Fruit fly (Drosophila melanogaster) whole organism, embryonic: ENCODE measurements around the gene Oamb.

ENCODE experiments used
- Blimp-1 ChIP-seq: fragments of 200-800 bp; sonication (Bioruptor generic); optimal IDR thresholded peaks from 3 replicates; lab custom pipeline; 2018; ENCODE audit warnings: missing biosample characterization, missing genetic modification characterization, mild to moderate bottlenecking, moderate library complexity, missing genetic modification reagents
- CG11085 ChIP-seq: fragments of 200-800 bp; sonication (Bioruptor generic); IDR thresholded peaks from 2 replicates; pipeline ENCODE4 v1.3.6; 2022; ENCODE audit warnings: missing biosample characterization, missing genetic modification characterization
- CG11247 ChIP-seq: fragments of 200-800 bp; sonication (Bioruptor generic); IDR thresholded peaks from 2 replicates; pipeline ENCODE4 v1.3.6; 2022; ENCODE audit warnings: missing biosample characterization, missing genetic modification characterization
- CG12155 ChIP-seq: fragments of 200-800 bp; sonication (Bioruptor generic); optimal IDR thresholded peaks from 3 replicates; lab custom pipeline; 2016; ENCODE audit warnings: missing biosample characterization, missing genetic modification characterization
- CG12391 ChIP-seq: fragments of 200-800 bp; sonication (Bioruptor generic); optimal IDR thresholded peaks from 3 replicates; lab custom pipeline; 2018; ENCODE audit warnings: missing biosample characterization, mild to moderate bottlenecking, missing genetic modification characterization, moderate library complexity
- CG13123 ChIP-seq: fragments of 200-800 bp; sonication (Bioruptor generic); optimal IDR thresholded peaks from 2 replicates; lab custom pipeline; 2016; ENCODE audit warnings: missing biosample characterization, missing genetic modification characterization
- CG13894 ChIP-seq: fragments of 200-800 bp; sonication (Bioruptor generic); optimal IDR thresholded peaks from 3 replicates; lab custom pipeline; 2018; ENCODE audit warnings: missing biosample characterization, mild to moderate bottlenecking, missing genetic modification characterization, moderate library complexity
- CG15514 ChIP-seq: fragments of 200-800 bp; sonication (Bioruptor generic); optimal IDR thresholded peaks from 3 replicates; lab custom pipeline; 2017; ENCODE audit warnings: missing biosample characterization, missing genetic modification characterization, mild to moderate bottlenecking, moderate library complexity, missing genetic modification reagents
- CG18619 ChIP-seq: fragments of 200-800 bp; sonication (Bioruptor generic); optimal IDR thresholded peaks from 3 replicates; lab custom pipeline; 2017; ENCODE audit warnings: missing biosample characterization, mild to moderate bottlenecking, missing genetic modification characterization
- CG3163 ChIP-seq: fragments of 200-800 bp; sonication (Bioruptor generic); optimal IDR thresholded peaks from 3 replicates; lab custom pipeline; 2016; ENCODE audit warnings: missing biosample characterization, missing genetic modification characterization
- CG3407 ChIP-seq: fragments of 200-800 bp; sonication (Bioruptor generic); optimal IDR thresholded peaks from 2 replicates; lab custom pipeline; 2018; ENCODE audit warnings: missing biosample characterization, mild to moderate bottlenecking, missing genetic modification characterization
- CG34376 ChIP-seq: fragments of 200-800 bp; sonication (Bioruptor generic); optimal IDR thresholded peaks from 2 replicates; lab custom pipeline; 2018; ENCODE audit warnings: missing biosample characterization, mild to moderate bottlenecking, missing genetic modification characterization
- CG3847 ChIP-seq: fragments of 200-800 bp; sonication (Bioruptor generic); IDR thresholded peaks from 2 replicates; pipeline ENCODE4 v1.3.6; 2022; ENCODE audit warnings: missing biosample characterization, missing genetic modification characterization
- CG4617 ChIP-seq: fragments of 200-800 bp; sonication (Bioruptor generic); optimal IDR thresholded peaks from 3 replicates; lab custom pipeline; 2016; ENCODE audit warnings: missing biosample characterization, missing genetic modification characterization, borderline replicate concordance
- CG6254 ChIP-seq: fragments of 200-800 bp; sonication (Bioruptor generic); optimal IDR thresholded peaks from 3 replicates; lab custom pipeline; 2017; ENCODE audit warnings: mild to moderate bottlenecking, missing biosample characterization, missing genetic modification reagents, missing genetic modification characterization
- CG6654 ChIP-seq: fragments of 200-800 bp; sonication (Bioruptor generic); optimal IDR thresholded peaks from 2 replicates; lab custom pipeline; 2017; ENCODE audit warnings: missing biosample characterization, mild to moderate bottlenecking, missing genetic modification characterization
- CG7556 ChIP-seq: fragments of 200-800 bp; sonication (Bioruptor generic); optimal IDR thresholded peaks from 2 replicates; lab custom pipeline; 2017; ENCODE audit warnings: missing biosample characterization, mild to moderate bottlenecking, missing genetic modification characterization
- CG9797 ChIP-seq: fragments of 200-800 bp; sonication (Bioruptor generic); optimal IDR thresholded peaks from 3 replicates; lab custom pipeline; 2018; ENCODE audit warnings: missing biosample characterization, mild to moderate bottlenecking, missing genetic modification characterization
- CoRest ChIP-seq: fragments of 200-800 bp; sonication (Bioruptor generic); optimal IDR thresholded peaks from 3 replicates; lab custom pipeline; 2018; ENCODE audit warnings: missing biosample characterization, mild to moderate bottlenecking, missing genetic modification characterization, moderate library complexity
- D19B ChIP-seq: fragments of 200-800 bp; sonication (Bioruptor generic); optimal IDR thresholded peaks from 2 replicates; lab custom pipeline; 2017; ENCODE audit warnings: missing biosample characterization, mild to moderate bottlenecking, missing genetic modification characterization
- Doc3 ChIP-seq: fragments of 200-800 bp; sonication (Bioruptor generic); IDR thresholded peaks from 3 replicates; pipeline ENCODE4 v1.3.6; 2022; ENCODE audit warnings: missing biosample characterization, missing genetic modification characterization; ENCODE audit not compliant: partially characterized antibody
- Dp ChIP-seq: fragments of 200-800 bp; sonication (Bioruptor generic); optimal IDR thresholded peaks from 2 replicates; lab custom pipeline; 2018; ENCODE audit warnings: missing biosample characterization, mild to moderate bottlenecking, missing genetic modification characterization, moderate library complexity
- E2f2 ChIP-seq: fragments of 200-800 bp; sonication (Bioruptor generic); IDR thresholded peaks from 2 replicates; pipeline ENCODE4 v1.3.6; 2022; ENCODE audit warnings: missing biosample characterization, missing genetic modification characterization
- H15 ChIP-seq: fragments of 200-800 bp; sonication (Bioruptor generic); IDR thresholded peaks from 3 replicates; pipeline ENCODE4 v1.3.6; 2022; ENCODE audit warnings: missing biosample characterization, missing genetic modification characterization
- HmgD ChIP-seq: fragments of 200-800 bp; sonication (Bioruptor generic); optimal IDR thresholded peaks from 3 replicates; lab custom pipeline; 2016; ENCODE audit warnings: missing biosample characterization, missing genetic modification characterization
- Hsf ChIP-seq: fragments of 200-800 bp; sonication (Bioruptor generic); optimal IDR thresholded peaks from 3 replicates; lab custom pipeline; 2016; ENCODE audit warnings: missing biosample characterization, missing genetic modification characterization
- MBD-R2 ChIP-seq: fragments of 200-800 bp; sonication (Bioruptor generic); IDR thresholded peaks from 2 replicates; pipeline ENCODE4 v1.3.6; 2022; ENCODE audit warnings: missing biosample characterization, missing genetic modification characterization
- Med ChIP-seq: fragments of 200-800 bp; sonication (Bioruptor generic); peaks from one replicate; lab custom pipeline; 2016; ENCODE audit warnings: missing biosample characterization, missing genetic modification characterization, mild to moderate bottlenecking, inconsistent platforms, moderate library complexity
- Ravus ChIP-seq: fragments of 200-800 bp; sonication (Bioruptor generic); IDR thresholded peaks from 2 replicates; pipeline ENCODE4 v1.3.6; 2022; ENCODE audit warnings: missing biosample characterization, missing genetic modification characterization
- Sox100B ChIP-seq: fragments of 200-800 bp; sonication (Bioruptor generic); optimal IDR thresholded peaks from 3 replicates; lab custom pipeline; 2018; ENCODE audit warnings: missing biosample characterization, mild to moderate bottlenecking, missing genetic modification characterization
- Sox102F ChIP-seq: fragments of 200-800 bp; sonication (Bioruptor generic); optimal IDR thresholded peaks from 2 replicates; lab custom pipeline; 2018; ENCODE audit warnings: missing biosample characterization, mild to moderate bottlenecking, missing genetic modification characterization, moderate library complexity
- bigmax ChIP-seq: fragments of 200-800 bp; sonication (Bioruptor generic); optimal IDR thresholded peaks from 2 replicates; lab custom pipeline; 2018; ENCODE audit warnings: missing biosample characterization, mild to moderate bottlenecking, missing genetic modification characterization
- chm ChIP-seq: fragments of 200-800 bp; sonication (Bioruptor generic); IDR thresholded peaks from 2 replicates; pipeline ENCODE4 v1.3.6; 2022; ENCODE audit warnings: missing biosample characterization, missing genetic modification characterization
- dm ChIP-seq: fragments of 200-800 bp; sonication (Bioruptor generic); optimal IDR thresholded peaks from 3 replicates; lab custom pipeline; 2016; ENCODE audit warnings: missing biosample characterization, missing genetic modification characterization
- gfzf ChIP-seq: fragments of 200-800 bp; sonication (Bioruptor generic); optimal IDR thresholded peaks from 2 replicates; lab custom pipeline; 2016; ENCODE audit warnings: missing biosample characterization, mild to moderate bottlenecking, missing genetic modification characterization, moderate library complexity
- hb ChIP-seq: fragments of 200-800 bp; sonication (Bioruptor generic); IDR thresholded peaks from 3 replicates; pipeline ENCODE4 v1.3.6; 2022; ENCODE audit warnings: missing biosample characterization, missing genetic modification characterization; ENCODE audit not compliant: partially characterized antibody
- hbn ChIP-seq: fragments of 200-800 bp; sonication (Bioruptor generic); IDR thresholded peaks from 2 replicates; pipeline ENCODE4 v1.3.6; 2022; ENCODE audit warnings: missing biosample characterization, missing genetic modification characterization; ENCODE audit not compliant: partially characterized antibody
- her ChIP-seq: fragments of 200-800 bp; sonication (Bioruptor generic); optimal IDR thresholded peaks from 2 replicates; lab custom pipeline; 2016; ENCODE audit warnings: missing biosample characterization, missing genetic modification characterization
- hkb ChIP-seq, 2 experiments: fragments of 200-800 bp in 1 of 2; fragments of >200 bp in 1 of 2; sonication (Bioruptor generic) in 1 of 2; IDR thresholded peaks in 1 of 2; optimal IDR thresholded peaks in 1 of 2; 2 replicates each; pipeline versions ENCODE4 v1.3.6 to Lab custom; 2017 to 2022; ENCODE audit warnings: missing biosample characterization in 1 of 2, missing genetic modification characterization in 1 of 2
- klu ChIP-seq: fragments of 200-800 bp; sonication (Bioruptor generic); IDR thresholded peaks from 2 replicates; pipeline ENCODE4 v1.3.6; 2022; ENCODE audit warnings: missing biosample characterization, missing genetic modification characterization
- phol ChIP-seq: fragments of 200-800 bp; sonication (Bioruptor generic); optimal IDR thresholded peaks from 3 replicates; lab custom pipeline; 2018; ENCODE audit warnings: missing biosample characterization, mild to moderate bottlenecking, missing genetic modification characterization, moderate library complexity
- pum ChIP-seq: fragments of 200-800 bp; sonication (Bioruptor generic); optimal IDR thresholded peaks from 2 replicates; lab custom pipeline; 2016; ENCODE audit warnings: missing biosample characterization, missing genetic modification characterization
- ranshi ChIP-seq: fragments of 200-800 bp; sonication (Bioruptor generic); IDR thresholded peaks from 2 replicates; pipeline ENCODE4 v1.3.6; 2022; ENCODE audit warnings: missing biosample characterization, missing genetic modification characterization
- row ChIP-seq: fragments of 200-800 bp; sonication (Bioruptor generic); IDR thresholded peaks from 3 replicates; pipeline ENCODE4 v1.3.6; 2022; ENCODE audit warnings: missing biosample characterization, missing genetic modification characterization
- slbo ChIP-seq: fragments of 200-800 bp; sonication (Bioruptor generic); IDR thresholded peaks from 2 replicates; pipeline ENCODE4 v1.3.6; 2022; ENCODE audit warnings: missing biosample characterization, missing genetic modification characterization
- trem ChIP-seq: fragments of 200-800 bp; optimal IDR thresholded peaks from 3 replicates; lab custom pipeline; 2019; ENCODE audit warnings: missing biosample characterization, mild to moderate bottlenecking, missing genetic modification characterization, moderate library complexity
- usp ChIP-seq: fragments of >200 bp; optimal IDR thresholded peaks from 2 replicates; lab custom pipeline; 2017; ENCODE audit warnings: missing biosample characterization, missing genetic modification characterization
- zen ChIP-seq: fragments of 200-800 bp; sonication (Bioruptor generic); optimal IDR thresholded peaks from 3 replicates; lab custom pipeline; 2018; ENCODE audit warnings: missing biosample characterization, mild to moderate bottlenecking, missing genetic modification characterization, moderate library complexity

Oamb gene

DNA sequence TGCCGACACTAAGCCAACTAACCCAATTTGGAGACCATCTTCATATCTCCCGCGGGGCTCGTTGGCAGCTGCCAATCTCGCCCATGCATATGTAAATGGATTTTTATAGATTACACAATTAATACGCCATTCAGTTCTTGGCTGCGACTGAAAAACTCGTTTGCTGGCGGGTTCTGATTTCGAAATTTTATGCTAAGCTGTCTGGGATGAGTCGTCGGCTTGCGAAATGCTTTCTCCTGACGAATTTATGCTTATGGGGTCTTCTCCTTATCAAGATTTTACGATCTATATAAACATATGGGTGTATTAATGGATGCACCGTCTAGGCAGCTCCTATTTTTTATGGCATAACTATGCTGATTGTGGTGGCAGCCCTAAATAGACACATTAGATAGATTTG, 24.6 kb upstream of the Oamb start, which contains the start of gene CG17267:
Gene CG17267, minus strand, starts transcription at position 101 of the 400 bp plus-strand sequence.
- TF ChIP-seq Blimp-1 (GFP tag; lab: Kevin White, UChicago) (no peak), CG11085 (GFP tag; lab: Robert Waterston, UW) (no peak), CG13123 (no peak), Med (peak; percentile 16), CG6254 (GFP tag; lab: Kevin White, UChicago) (no peak), Ravus (GFP tag; lab: Robert Waterston, UW) (no peak)

DNA sequence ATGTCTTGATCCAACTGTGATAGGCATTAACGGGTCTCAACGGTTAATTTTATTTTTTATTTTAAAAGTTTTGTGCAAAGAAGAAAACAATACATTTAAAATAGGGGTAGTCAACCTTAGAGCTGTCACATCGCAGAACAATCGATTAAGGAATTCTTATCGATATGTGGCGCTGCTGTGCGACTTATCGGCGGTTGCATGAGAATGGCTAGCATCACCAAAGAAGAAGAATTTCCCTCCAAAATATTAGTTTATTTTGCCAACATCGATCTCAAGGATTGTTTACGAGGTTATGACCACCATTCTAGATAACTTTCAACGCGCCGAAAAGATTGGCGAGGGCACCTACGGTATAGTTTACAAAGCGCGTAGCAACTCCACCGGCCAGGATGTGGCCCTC, 21.0 kb upstream of the Oamb start, which contains the start of gene Cdk2:
Gene Cdk2, plus strand, starts transcription at position 219 of the 400 bp plus-strand sequence.
- TF ChIP-seq CG11247 (GFP tag; lab: Robert Waterston, UW) (no peak), CG9797 (no peak), trem (peak; percentile 45), slbo (GFP tag; lab: Robert Waterston, UW) (peak; percentile 59), klu (GFP tag; lab: Robert Waterston, UW) (no peak), CG18619 (no peak), hbn (GFP tag; lab: Robert Waterston, UW) (peak; percentile 88), pum (peak; percentile 1), HmgD (GFP tag; lab: Kevin White, UChicago) (peak; percentile 13), bigmax (peak; percentile 67), CG12155 (peak; percentile 2), CG7556 (GFP tag; lab: Kevin White, UChicago) (no peak), Hsf (GFP tag; lab: Kevin White, UChicago) (peak; percentile 6), MBD-R2 (GFP tag; lab: Robert Waterston, UW) (peak; percentile 98), CG4617 (peak; percentile 63), zen (tag; lab: Kevin White, UChicago) (peak; percentile 31), CG15514 (GFP tag; lab: Kevin White, UChicago) (peak; percentile 17), Sox100B (GFP tag; lab: Kevin White, UChicago) (no peak), CG12391 (tag; lab: Kevin White, UChicago) (peak; percentile 24), her (GFP tag; lab: Kevin White, UChicago) (peak; percentile 9), hb (GFP tag; lab: Robert Waterston, UW) (peak; percentile 89), Doc3 (GFP tag; lab: Robert Waterston, UW) (peak; percentile 82), E2f2 (GFP tag; lab: Robert Waterston, UW) (peak; percentile 80), CG34376 (GFP tag; lab: Kevin White, UChicago) (no peak), chm (0 out of 2 replicates have a peak, but pooled peaks have one; percentile 19), D19B (GFP tag; lab: Kevin White, UChicago) (no peak), phol (peak; percentile 37), Dp (GFP tag; lab: Kevin White, UChicago) (peak; percentile 78), dm (GFP tag; lab: Kevin White, UChicago) (peak; percentile 0), CoRest (tag; lab: Kevin White, UChicago) (peak; percentile 32), H15 (no peak), hkb (optimal IDR thresholded peaks at IDR 0.05; lab: Kevin White, UChicago) (no peak), hkb (GFP tag; IDR thresholded peaks at IDR 0.05; lab: Robert Waterston, UW) (no peak), CG13894 (peak; percentile 5), ranshi (GFP tag; lab: Robert Waterston, UW) (peak; percentile 37; the same call in 1 of the 2 replicates), gfzf (GFP tag; lab: Kevin White, UChicago) (peak; percentile 1), row (GFP tag; lab: Robert Waterston, UW) (peak; percentile 86), CG3407 (GFP tag; lab: Kevin White, UChicago) (no peak), Med (peak; percentile 91), Sox102F (GFP tag; lab: Kevin White, UChicago) (peak; percentile 39), CG3847 (GFP tag; lab: Robert Waterston, UW) (0 out of 2 replicates have a peak, but pooled peaks have one; percentile 10), CG6654 (GFP tag; lab: Kevin White, UChicago) (no peak), CG3163 (no peak), usp (GFP tag; lab: Kevin White, UChicago) (no peak)
